Worm (Caenorhabditis elegans): Measurements from ENCODE around the gene elt-6.

elt-6 gene

ce11 chrIV:1914900-1915299 lies 2.9 kb upstream of the elt-6 start:
- TF ChIP-seq dao-5 (tag; optimal IDR thresholded peaks at IDR 0.05) (no peak), W03F9.2 (tag; optimal IDR thresholded peaks at IDR 0.05) (no peak), him-1 (tag; optimal IDR thresholded peaks at IDR 0.05) (no peak)

- TF ChIP-seq him-1 (tag; optimal IDR thresholded peaks at IDR 0.05), result no peak
- TF ChIP-seq dao-5 (tag; optimal IDR thresholded peaks at IDR 0.05), result no peak
- no peak for TF ChIP-seq W03F9.2 (tag; optimal IDR thresholded peaks at IDR 0.05)
Observed at ce11 chrIV:1915549-1915948, 2.2 kb upstream of the elt-6 start.

- TF ChIP-seq him-1 (tag; optimal IDR thresholded peaks at IDR 0.05), result no peak
- TF ChIP-seq dao-5 (tag; optimal IDR thresholded peaks at IDR 0.05), result no peak
- no peak for TF ChIP-seq W03F9.2 (tag; optimal IDR thresholded peaks at IDR 0.05)
Observed at ce11 chrIV:1916247-1916646, 1.5 kb upstream of the elt-6 start.

ce11 chrIV:1920513-1920912 lies 2.7 kb downstream of the elt-6 start:
- TF ChIP-seq W03F9.2 (tag; optimal IDR thresholded peaks at IDR 0.05) (no peak), dao-5 (tag; optimal IDR thresholded peaks at IDR 0.05) (no peak), him-1 (tag; optimal IDR thresholded peaks at IDR 0.05) (no peak)

ce11 chrIV:1923722-1924121 lies 5.9 kb downstream of the elt-6 start, which contains the start of gene denn-4:
denn-4 (plus strand) TSS chrIV:1924001.
- TF ChIP-seq him-1 (tag; optimal IDR thresholded peaks at IDR 0.05), result no peak
- no peak for TF ChIP-seq dao-5 (tag; optimal IDR thresholded peaks at IDR 0.05)
- TF ChIP-seq W03F9.2 (tag; optimal IDR thresholded peaks at IDR 0.05), result no peak

ce11 chrIV:1924178-1924577 lies 6.4 kb downstream of the elt-6 start:
- TF ChIP-seq dao-5 (tag; optimal IDR thresholded peaks at IDR 0.05), result no peak
- TF ChIP-seq him-1 (tag; optimal IDR thresholded peaks at IDR 0.05), result no peak
- TF ChIP-seq W03F9.2 (tag; optimal IDR thresholded peaks at IDR 0.05), result no peak

ce11 chrIV:1945200-1945599 lies 27.4 kb downstream of the elt-6 start:
- TF ChIP-seq W03F9.2 (tag; optimal IDR thresholded peaks at IDR 0.05) (no peak), him-1 (tag; optimal IDR thresholded peaks at IDR 0.05) (no peak), dao-5 (tag; optimal IDR thresholded peaks at IDR 0.05) (no peak)

ce11 chrIV:1947891-1948290 lies 30.1 kb downstream of the elt-6 start, which contains the start of gene tsen-54:
tsen-54 (plus strand) TSS chrIV:1948191.
- no peak for TF ChIP-seq him-1 (tag; optimal IDR thresholded peaks at IDR 0.05)
- no peak for TF ChIP-seq W03F9.2 (tag; optimal IDR thresholded peaks at IDR 0.05)
- no peak for TF ChIP-seq dao-5 (tag; optimal IDR thresholded peaks at IDR 0.05)

- TF ChIP-seq dao-5 (tag; optimal IDR thresholded peaks at IDR 0.05) (no peak), him-1 (tag; optimal IDR thresholded peaks at IDR 0.05) (no peak), W03F9.2 (tag; optimal IDR thresholded peaks at IDR 0.05) (no peak)
Observed at ce11 chrIV:1952312-1952711, 34.5 kb downstream of the elt-6 start.

- TF ChIP-seq dao-5 (tag; optimal IDR thresholded peaks at IDR 0.05), result no peak
- TF ChIP-seq him-1 (tag; optimal IDR thresholded peaks at IDR 0.05), result no peak
- no peak for TF ChIP-seq W03F9.2 (tag; optimal IDR thresholded peaks at IDR 0.05)
Observed at ce11 chrIV:1953132-1953629, 35.4 kb downstream of the elt-6 start, which contains the start of gene F52C12.2. F52C12.2 (plus strand) TSS chrIV:1953579.

ce11 chrIV:1956411-1956810 lies 38.6 kb downstream of the elt-6 start, which contains the start of gene F52C12.6:
F52C12.6 (plus strand) TSS chrIV:1956711.
- no peak for TF ChIP-seq W03F9.2 (tag; optimal IDR thresholded peaks at IDR 0.05)
- no peak for TF ChIP-seq him-1 (tag; optimal IDR thresholded peaks at IDR 0.05)
- TF ChIP-seq dao-5 (tag; optimal IDR thresholded peaks at IDR 0.05), result no peak

- TF ChIP-seq W03F9.2 (tag; optimal IDR thresholded peaks at IDR 0.05), result no peak
- no peak for TF ChIP-seq dao-5 (tag; optimal IDR thresholded peaks at IDR 0.05)
- no peak for TF ChIP-seq him-1 (tag; optimal IDR thresholded peaks at IDR 0.05)
Observed at ce11 chrIV:1959554-1959953, 41.8 kb downstream of the elt-6 start, which contains the start of gene tdpo-1. tdpo-1 (plus strand) TSS chrIV:1959854.

- TF ChIP-seq dao-5 (tag; optimal IDR thresholded peaks at IDR 0.05) (no peak), W03F9.2 (tag; optimal IDR thresholded peaks at IDR 0.05) (no peak), him-1 (tag; optimal IDR thresholded peaks at IDR 0.05) (no peak)
Observed at ce11 chrIV:1963247-1963646, 45.5 kb downstream of the elt-6 start, which contains the start of gene ulp-3. ulp-3 (plus strand) TSS chrIV:1963634.

- TF ChIP-seq dao-5 (tag; optimal IDR thresholded peaks at IDR 0.05) (no peak), W03F9.2 (tag; optimal IDR thresholded peaks at IDR 0.05) (no peak), him-1 (tag; optimal IDR thresholded peaks at IDR 0.05) (no peak)
Observed at ce11 chrIV:1964057-1964456, 46.3 kb downstream of the elt-6 start.

- TF ChIP-seq him-1 (tag; optimal IDR thresholded peaks at IDR 0.05) (no peak), dao-5 (tag; optimal IDR thresholded peaks at IDR 0.05) (no peak), W03F9.2 (tag; optimal IDR thresholded peaks at IDR 0.05) (no peak)
Observed at ce11 chrIV:1965135-1965534, 47.4 kb downstream of the elt-6 start, which contains the start of gene Y48A5A.1. Y48A5A.1 (plus strand) TSS chrIV:1965481.

Measured in whole organism, L4/young adult.